Worm (Caenorhabditis elegans) whole organism, midembryonic: ENCODE results near the gene F07C3.3.

Experiments used
- T22C8.4 ChIP-seq: fragments of 200-800 bp; sonication (Bioruptor generic); IDR thresholded peaks from 2 replicates; pipeline ENCODE4 v1.3.6; 2022; ENCODE audit warnings: missing genetic modification characterization, missing compliant biosample characterization
- flt-1 ChIP-seq: fragments of 200-800 bp; sonication (Bioruptor generic); IDR thresholded peaks from 2 replicates; pipeline ENCODE4 v1.3.6; 2022; ENCODE audit warnings: missing genetic modification characterization, missing compliant biosample characterization
- klf-2 ChIP-seq: fragments of 200-800 bp; sonication (Bioruptor generic); conservative IDR thresholded peaks from 2 replicates; pipeline ENCODE4 v1.3.6; 2022; ENCODE audit warnings: missing genetic modification reagents, missing genetic modification characterization, missing compliant biosample characterization
- tab-1 ChIP-seq: fragments of 200-800 bp; sonication (Bioruptor generic); IDR thresholded peaks from 2 replicates; pipeline ENCODE4 v1.3.6; 2022; ENCODE audit warnings: missing genetic modification characterization, missing compliant biosample characterization

- TF ChIP-seq klf-2 (GFP tag; lab: Robert Waterston, UW) (no peak), T22C8.4 (no peak), flt-1 (no peak), tab-1 (GFP tag; lab: Robert Waterston, UW) (no peak)
Observed at ce11 chrV:9218214-9218613, 14.0 kb downstream of the F07C3.3 start.
